Worm (Caenorhabditis elegans): ENCODE data around the gene nep-16.

DNA sequence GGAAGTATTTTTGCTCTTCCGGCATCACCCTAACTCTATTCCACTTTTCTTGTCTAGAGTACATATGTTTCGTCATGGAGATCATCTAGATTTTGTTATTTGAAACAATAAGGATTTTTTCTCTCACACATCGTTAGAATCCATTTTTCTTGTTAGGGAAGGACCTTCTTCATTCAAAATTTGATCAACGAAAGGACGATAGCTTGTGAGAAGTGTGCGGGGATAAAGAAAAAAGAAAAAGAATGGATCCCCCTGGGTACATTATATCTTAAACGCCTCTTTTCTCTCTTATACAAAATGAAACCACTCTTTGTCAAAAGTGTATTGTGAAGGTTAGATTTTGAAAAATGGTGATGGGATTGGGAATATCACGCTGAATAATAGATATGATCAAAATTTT is 19.9 kb upstream of the nep-16 start:
- TF ChIP-seq unc-39 (tag; optimal IDR thresholded peaks at IDR 0.05) (no peak), nhr-12 (tag; optimal IDR thresholded peaks at IDR 0.05) (no peak), snpc-4 (tag; optimal IDR thresholded peaks at IDR 0.05) (no peak), ceh-82 (tag; optimal IDR thresholded peaks at IDR 0.05) (no peak), elt-3 (tag; optimal IDR thresholded peaks at IDR 0.05) (no peak), unc-62 (GFP tag; optimal IDR thresholded peaks at IDR 0.05) (no peak), ZK546.5 (tag; optimal IDR thresholded peaks at IDR 0.05) (no peak), nhr-77 (tag; optimal IDR thresholded peaks at IDR 0.05) (no peak), nhr-6 (tag; optimal IDR thresholded peaks at IDR 0.05) (no peak), nhr-21 (tag; optimal IDR thresholded peaks at IDR 0.05) (no peak), elt-1 (tag; optimal IDR thresholded peaks at IDR 0.05) (no peak), nhr-11 (tag; optimal IDR thresholded peaks at IDR 0.05) (no peak), lin-11 (tag; optimal IDR thresholded peaks at IDR 0.05) (no peak), skn-1 (tag; optimal IDR thresholded peaks at IDR 0.05) (no peak)

Measured in whole organism, L2 larva.